Fruit fly (Drosophila melanogaster) S2 (cell line): ENCODE measurements around the gene rasp.

ENCODE experiments used
- CG8478 ChIP-seq: fragments of >200 bp; optimal IDR thresholded peaks from 2 replicates; lab custom pipeline; 2018
- CTCF ChIP-seq, 2 experiments: fragments of >200 bp; optimal IDR thresholded peaks; 2 replicates each; lab custom pipeline; 2018

The rasp gene

dm6 chr3L:3184104-3184503 is 22.1 kb downstream of the rasp start, which contains the start of gene CG42494:
Gene CG42494, plus strand, starts transcription at chr3L:3184404.
- no peak for TF ChIP-seq CG8478 (lab: Kevin White, UChicago)
- no peak for TF ChIP-seq CTCF (optimal IDR thresholded peaks at IDR 0.05; lab: Kevin White, UChicago)

dm6 chr3L:3186364-3186763 is 24.4 kb downstream of the rasp start, which contains the start of gene CG32284:
Gene CG32284, plus strand, starts transcription at chr3L:3186664.
- TF ChIP-seq CG8478 (lab: Kevin White, UChicago) (no peak), CTCF (optimal IDR thresholded peaks at IDR 0.05; lab: Kevin White, UChicago) (no peak)

dm6 chr3L:3187263-3187662 is 25.3 kb downstream of the rasp start, which contains the start of gene CG14957:
Gene CG14957, plus strand, starts transcription at chr3L:3187563.
- no peak for TF ChIP-seq CTCF (optimal IDR thresholded peaks at IDR 0.05; lab: Kevin White, UChicago)

dm6 chr3L:3189647-3190046 is 27.7 kb downstream of the rasp start, which contains the start of the genes CG42525 and CG14958:
Gene CG42525, minus strand, starts transcription at chr3L:3189747.
Gene CG14958, plus strand, starts transcription at chr3L:3189978.
- TF ChIP-seq CG8478 (lab: Kevin White, UChicago) (no peak), CTCF (optimal IDR thresholded peaks at IDR 0.05; lab: Kevin White, UChicago) (no peak)

dm6 chr3L:3192333-3192894 is 30.4 kb downstream of the rasp start, which contains the start of gene CG14965:
Gene CG14965, minus strand, starts transcription at chr3L:3192491.
- no peak for TF ChIP-seq CG8478 (lab: Kevin White, UChicago)
- no peak for TF ChIP-seq CTCF (optimal IDR thresholded peaks at IDR 0.05; lab: Kevin White, UChicago)

dm6 chr3L:3192912-3193311 is 30.9 kb downstream of the rasp start, which contains the start of gene Hsp83:
Gene Hsp83, plus strand, starts transcription at chr3L:3192969.
- TF ChIP-seq CG8478 (lab: Kevin White, UChicago) (no peak), CTCF (optimal IDR thresholded peaks at IDR 0.05; lab: Kevin White, UChicago) (no peak)

dm6 chr3L:3194059-3194458 is 32.1 kb downstream of the rasp start:
- TF ChIP-seq CG8478 (lab: Kevin White, UChicago) (no peak), CTCF (optimal IDR thresholded peaks at IDR 0.05; lab: Kevin White, UChicago) (no peak)

- TF ChIP-seq CTCF (optimal IDR thresholded peaks at IDR 0.05; lab: Kevin White, UChicago) = peak in 1 of 2 experiments; percentile 39
- TF ChIP-seq CG8478 (lab: Kevin White, UChicago) = no peak
These were observed 35.5 kb downstream of the rasp start, which contains the start of gene CG14966 for dm6 chr3L:3197464-3197863. Gene CG14966, minus strand, starts transcription at chr3L:3197631.

- TF ChIP-seq CTCF (optimal IDR thresholded peaks at IDR 0.05; lab: Kevin White, UChicago) (no peak), CG8478 (lab: Kevin White, UChicago) (no peak)
These were observed 36.7 kb downstream of the rasp start, which contains the start of the genes CG32276 and gry for dm6 chr3L:3198447-3199402. Gene CG32276, minus strand, starts transcription at chr3L:3199047. Gene gry, plus strand, starts transcription at chr3L:3199090.

- no peak for TF ChIP-seq CTCF (optimal IDR thresholded peaks at IDR 0.05; lab: Kevin White, UChicago)
- no peak for TF ChIP-seq CG8478 (lab: Kevin White, UChicago)
These were observed 41.1 kb downstream of the rasp start, which contains the start of gene CG32271 for dm6 chr3L:3203062-3203461. Gene CG32271, minus strand, starts transcription at chr3L:3203162.

dm6 chr3L:3204348-3204747 is 42.4 kb downstream of the rasp start, which contains the start of gene CG33159:
Gene CG33159, minus strand, starts transcription at chr3L:3204448.
- TF ChIP-seq CG8478 (lab: Kevin White, UChicago) = no peak
- TF ChIP-seq CTCF (optimal IDR thresholded peaks at IDR 0.05; lab: Kevin White, UChicago) = no peak

- TF ChIP-seq CG8478 (lab: Kevin White, UChicago) (no peak), CTCF (optimal IDR thresholded peaks at IDR 0.05; lab: Kevin White, UChicago) (no peak)
These were observed 43.4 kb downstream of the rasp start, which contains the start of gene CG32277 for dm6 chr3L:3205349-3205748. Gene CG32277, minus strand, starts transcription at chr3L:3205449.

- TF ChIP-seq CG8478 (lab: Kevin White, UChicago) = no peak
These were observed 44.3 kb downstream of the rasp start, which contains the start of gene CG33160 for dm6 chr3L:3206263-3206662. Gene CG33160, minus strand, starts transcription at chr3L:3206363.

dm6 chr3L:3208895-3209294 is 46.9 kb downstream of the rasp start, which contains the start of the genes CG32269 and CG32270:
Gene CG32269, minus strand, starts transcription at chr3L:3208985.
Gene CG32270, minus strand, starts transcription at chr3L:3208985.
- TF ChIP-seq CTCF (optimal IDR thresholded peaks at IDR 0.05; lab: Kevin White, UChicago) = no peak
- TF ChIP-seq CG8478 (lab: Kevin White, UChicago) = no peak
